Fruit fly (Drosophila melanogaster) whole organism, pupa: ENCODE results near the gene CG12725.

Experiments used
- CG10348 ChIP-seq: fragments of 200-800 bp; sonication (Bioruptor generic); IDR thresholded peaks from 2 replicates; pipeline ENCODE4 v1.3.6; 2022; ENCODE audit warnings: missing biosample characterization, missing genetic modification characterization
- CG12605 ChIP-seq: fragments of 200-800 bp; sonication (Bioruptor generic); IDR thresholded peaks from 2 replicates; pipeline ENCODE4 v1.3.6; 2022; ENCODE audit warnings: missing biosample characterization, missing genetic modification characterization
- CG13204 ChIP-seq: fragments of 200-800 bp; sonication (Bioruptor generic); optimal IDR thresholded peaks from 2 replicates; lab custom pipeline; 2018; ENCODE audit warnings: missing biosample characterization, mild to moderate bottlenecking, missing genetic modification characterization, moderate library complexity
- CG14655 ChIP-seq: fragments of 200-800 bp; sonication (Bioruptor generic); optimal IDR thresholded peaks from 3 replicates; lab custom pipeline; 2017; ENCODE audit warnings: mild to moderate bottlenecking, missing biosample characterization, missing genetic modification reagents, missing genetic modification characterization
- CG15710 ChIP-seq: fragments of 200-800 bp; sonication (Bioruptor generic); optimal IDR thresholded peaks from 2 replicates; lab custom pipeline; 2018; ENCODE audit warnings: missing biosample characterization, mild to moderate bottlenecking, missing genetic modification characterization, moderate library complexity
- CG17806 ChIP-seq: fragments of 200-800 bp; sonication (Bioruptor generic); optimal IDR thresholded peaks from 2 replicates; lab custom pipeline; 2018; ENCODE audit warnings: missing biosample characterization, mild to moderate bottlenecking, missing genetic modification characterization, moderate library complexity
- CG32121 ChIP-seq: fragments of 200-800 bp; sonication (Bioruptor generic); IDR thresholded peaks from 2 replicates; pipeline ENCODE4 v1.3.6; 2022; ENCODE audit warnings: missing biosample characterization, missing genetic modification characterization
- CG34367 ChIP-seq: fragments of 200-800 bp; sonication (Bioruptor generic); optimal IDR thresholded peaks from 2 replicates; lab custom pipeline; 2018; ENCODE audit warnings: missing biosample characterization, mild to moderate bottlenecking, missing genetic modification characterization
- CG4496 ChIP-seq: fragments of 200-800 bp; sonication (Bioruptor generic); IDR thresholded peaks from 3 replicates; pipeline ENCODE4 v1.3.6; 2022; ENCODE audit warnings: missing biosample characterization, missing genetic modification characterization
- CG8159 ChIP-seq: fragments of 200-800 bp; sonication (Bioruptor generic); optimal IDR thresholded peaks from 3 replicates; lab custom pipeline; 2018; ENCODE audit warnings: missing biosample characterization, mild to moderate bottlenecking, missing genetic modification characterization, moderate library complexity
- CG8301 ChIP-seq: fragments of 200-800 bp; sonication (Bioruptor generic); optimal IDR thresholded peaks from 2 replicates; lab custom pipeline; 2018; ENCODE audit warnings: missing biosample characterization, mild to moderate bottlenecking, missing genetic modification characterization
- CG9948 ChIP-seq: fragments of 200-800 bp; sonication (Bioruptor generic); optimal IDR thresholded peaks from 2 replicates; lab custom pipeline; 2018; ENCODE audit warnings: missing biosample characterization, mild to moderate bottlenecking, missing genetic modification characterization, moderate library complexity
- D1 ChIP-seq: fragments of 200-800 bp; sonication (Bioruptor generic); optimal IDR thresholded peaks from 2 replicates; lab custom pipeline; 2018; ENCODE audit warnings: missing biosample characterization, mild to moderate bottlenecking, missing genetic modification characterization, moderate library complexity
- EcR ChIP-seq: fragments of 200-800 bp; sonication (Bioruptor generic); optimal IDR thresholded peaks from 3 replicates; lab custom pipeline; 2019; ENCODE audit warnings: missing biosample characterization, missing genetic modification characterization, mild to moderate bottlenecking, moderate library complexity, missing genetic modification reagents
- Ets98B ChIP-seq: fragments of 200-800 bp; sonication (Bioruptor generic); IDR thresholded peaks from 2 replicates; pipeline ENCODE4 v1.3.6; 2022; ENCODE audit warnings: missing biosample characterization, missing genetic modification characterization
- Pif1A ChIP-seq: fragments of 200-800 bp; sonication (Bioruptor generic); optimal IDR thresholded peaks from 3 replicates; lab custom pipeline; 2016; ENCODE audit warnings: missing biosample characterization, missing genetic modification characterization
- Pif1B ChIP-seq: fragments of 200-800 bp; sonication (Bioruptor generic); optimal IDR thresholded peaks from 3 replicates; lab custom pipeline; 2016; ENCODE audit warnings: missing biosample characterization, missing genetic modification characterization
- Snoo ChIP-seq: fragments of 200-800 bp; sonication (Bioruptor generic); optimal IDR thresholded peaks from 3 replicates; lab custom pipeline; 2017; ENCODE audit warnings: missing biosample characterization, mild to moderate bottlenecking, missing genetic modification characterization, inconsistent platforms
- fd96Ca ChIP-seq: fragments of 200-800 bp; sonication (Bioruptor generic); IDR thresholded peaks from 3 replicates; pipeline ENCODE4 v1.3.6; 2022; ENCODE audit warnings: missing biosample characterization, missing genetic modification characterization
- gl ChIP-seq: fragments of 200-800 bp; sonication (Bioruptor generic); optimal IDR thresholded peaks from 2 replicates; lab custom pipeline; 2018; ENCODE audit warnings: missing biosample characterization, mild to moderate bottlenecking, missing genetic modification characterization
- rn ChIP-seq: fragments of 200-800 bp; sonication (Bioruptor generic); IDR thresholded peaks from 2 replicates; pipeline ENCODE4 v1.3.6; 2022; ENCODE audit warnings: missing biosample characterization, missing genetic modification characterization

Gene CG12725

DNA sequence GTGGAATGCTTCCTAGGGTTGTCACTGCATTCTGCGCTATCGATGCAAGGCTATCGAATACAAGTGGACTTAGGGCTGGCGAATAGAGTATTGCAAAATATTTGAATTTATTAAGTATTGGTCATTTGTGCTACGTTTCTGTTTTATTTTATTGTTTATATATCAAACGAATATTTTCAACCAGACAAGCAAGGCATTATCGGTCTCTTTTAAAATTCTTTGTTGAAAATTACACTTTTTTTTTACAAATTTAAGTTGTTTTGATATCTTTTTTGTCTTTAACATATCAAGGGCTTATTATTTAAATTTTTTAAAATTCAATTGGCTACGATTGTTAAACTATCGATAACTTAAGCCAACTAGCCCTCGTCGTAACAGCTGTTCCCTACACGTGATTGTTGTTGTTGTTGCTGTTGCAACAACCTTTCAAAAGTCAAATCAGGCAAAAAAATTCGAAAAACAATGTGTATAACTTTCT, 15.3 kb downstream of the CG12725 start, which contains the start of the genes Ype and CG1662:
TSS of gene Ype (minus strand) at position 45 of the 478 bp plus-strand sequence.
TSS of gene CG1662 (plus strand) at position 191 of the 478 bp plus-strand sequence.
- TF ChIP-seq Ets98B (GFP tag; lab: Robert Waterston, UW) (peak; percentile 42), CG8301 (peak; percentile 43), CG10348 (GFP tag; lab: Robert Waterston, UW) (no peak), Pif1A (GFP tag; lab: Kevin White, UChicago) (peak; percentile 38), Pif1B (peak; percentile 49), CG34367 (tag; lab: Kevin White, UChicago) (peak; percentile 57), CG32121 (GFP tag; lab: Robert Waterston, UW) (peak; percentile 44; the same call in 1 of the 2 replicates), CG13204 (GFP tag; lab: Kevin White, UChicago) (no peak), CG8159 (tag; lab: Kevin White, UChicago) (peak; percentile 73), CG15710 (tag; lab: Kevin White, UChicago) (peak; percentile 78), CG14655 (GFP tag; lab: Kevin White, UChicago) (peak; percentile 71), gl (tag; lab: Kevin White, UChicago) (no peak), CG17806 (peak; percentile 50), fd96Ca (GFP tag; lab: Robert Waterston, UW) (no peak), EcR (GFP tag; lab: Kevin White, UChicago) (no peak), D1 (tag; lab: Kevin White, UChicago) (peak; percentile 6), CG9948 (tag; lab: Kevin White, UChicago) (peak; percentile 65), CG12605 (no peak), Snoo (tag; lab: Kevin White, UChicago) (peak; percentile 69), CG4496 (peak; percentile 76)

DNA sequence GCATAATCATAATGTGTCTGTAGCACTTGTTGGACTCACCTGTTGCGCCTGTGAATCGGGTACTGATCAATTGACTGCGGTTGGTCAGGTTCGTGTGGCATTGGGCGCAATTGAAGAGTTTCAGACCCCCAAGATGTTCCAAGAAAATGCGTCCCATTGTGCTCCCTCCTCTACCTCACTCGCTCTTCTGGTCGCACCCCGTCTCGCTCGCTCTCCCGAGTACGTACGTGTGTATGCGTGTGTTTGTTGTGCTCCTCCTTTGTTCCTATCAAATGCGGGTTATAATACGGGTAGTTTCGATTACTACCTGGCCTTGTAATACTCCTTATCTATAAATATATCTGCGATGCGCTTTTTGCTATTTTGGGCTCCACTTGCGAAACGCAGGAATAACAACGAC, 15.9 kb downstream of the CG12725 start:
- TF ChIP-seq CG8159 (tag; lab: Kevin White, UChicago) (no peak), EcR (GFP tag; lab: Kevin White, UChicago) (peak; percentile 2), fd96Ca (GFP tag; lab: Robert Waterston, UW) (no peak)

DNA sequence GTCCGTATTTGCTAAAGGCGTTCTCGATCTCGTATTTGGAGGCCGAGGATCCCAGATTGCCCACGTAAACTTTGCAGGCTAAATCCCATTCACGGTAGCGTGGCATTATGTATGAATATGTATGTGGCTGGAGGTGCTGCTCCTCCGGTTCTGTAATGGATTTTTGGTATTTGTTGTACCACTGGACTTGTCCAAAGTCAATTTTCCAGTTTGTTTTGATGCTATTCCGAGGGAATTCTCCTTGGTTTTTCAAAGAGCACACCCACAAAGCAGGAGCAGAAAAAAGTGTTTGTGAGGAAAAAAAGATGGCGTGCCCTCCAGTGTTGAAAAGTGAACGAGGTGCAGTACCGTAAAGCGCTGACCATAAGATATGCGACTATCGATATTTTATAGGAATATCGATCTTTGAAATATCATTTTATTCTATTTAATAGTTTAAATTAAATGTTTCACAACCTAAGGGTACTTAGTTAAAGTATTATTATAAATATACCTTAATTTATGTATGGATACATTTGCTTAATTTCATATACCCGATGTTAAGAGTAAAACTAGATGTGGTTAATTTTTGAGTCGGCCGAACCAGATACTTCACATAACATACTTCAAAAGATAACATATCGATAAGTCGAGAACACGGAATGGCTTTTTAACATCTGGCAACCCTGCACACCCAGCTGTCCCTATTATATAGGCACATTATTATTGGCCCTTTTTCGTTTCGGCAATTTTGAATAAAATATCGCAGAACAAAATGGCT, 17.9 kb downstream of the CG12725 start, which contains the start of the genes Rbp1-like and Tim9a:
TSS of gene Rbp1-like (minus strand) at position 295 of the 760 bp plus-strand sequence.
TSS of gene Tim9a (plus strand) at position 628 of the 760 bp plus-strand sequence.
- TF ChIP-seq CG8159 (tag; lab: Kevin White, UChicago): peak; percentile 23
- no peak for TF ChIP-seq gl (tag; lab: Kevin White, UChicago)
- peak; percentile 4 for TF ChIP-seq CG15710 (tag; lab: Kevin White, UChicago)
- peak; percentile 30 for TF ChIP-seq Pif1B
- no peak for TF ChIP-seq CG9948 (tag; lab: Kevin White, UChicago)
- peak; percentile 24 for TF ChIP-seq CG14655 (GFP tag; lab: Kevin White, UChicago)
- TF ChIP-seq Snoo (tag; lab: Kevin White, UChicago): peak; percentile 28
- no peak for TF ChIP-seq CG13204 (GFP tag; lab: Kevin White, UChicago)

DNA sequence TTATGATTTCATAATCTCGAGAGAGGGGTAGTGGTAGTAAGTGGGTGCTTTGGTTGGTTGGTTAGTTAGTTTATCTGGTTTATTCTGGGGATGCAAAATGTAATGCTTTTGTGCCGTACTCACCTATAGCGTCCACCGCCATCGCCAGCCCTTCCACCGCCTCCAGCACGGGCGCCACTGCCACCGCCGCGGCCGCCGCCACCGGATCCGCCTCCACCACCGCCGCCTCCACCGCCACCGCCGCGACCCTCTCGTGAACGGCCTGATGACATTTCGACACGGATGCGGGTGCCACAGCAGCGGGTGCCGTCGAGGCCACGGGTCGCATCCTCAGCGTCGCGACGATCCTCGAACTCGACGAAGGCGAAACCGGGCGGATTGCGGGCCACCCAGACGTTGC, 18.5 kb downstream of the CG12725 start:
- TF ChIP-seq fd96Ca (GFP tag; lab: Robert Waterston, UW): no peak
- no peak for TF ChIP-seq CG10348 (GFP tag; lab: Robert Waterston, UW)
- no peak for TF ChIP-seq D1 (tag; lab: Kevin White, UChicago)
- TF ChIP-seq CG12605: no peak
- TF ChIP-seq CG34367 (tag; lab: Kevin White, UChicago): no peak
- TF ChIP-seq CG13204 (GFP tag; lab: Kevin White, UChicago): no peak
- TF ChIP-seq Ets98B (GFP tag; lab: Robert Waterston, UW): no peak
- no peak for TF ChIP-seq CG17806

DNA sequence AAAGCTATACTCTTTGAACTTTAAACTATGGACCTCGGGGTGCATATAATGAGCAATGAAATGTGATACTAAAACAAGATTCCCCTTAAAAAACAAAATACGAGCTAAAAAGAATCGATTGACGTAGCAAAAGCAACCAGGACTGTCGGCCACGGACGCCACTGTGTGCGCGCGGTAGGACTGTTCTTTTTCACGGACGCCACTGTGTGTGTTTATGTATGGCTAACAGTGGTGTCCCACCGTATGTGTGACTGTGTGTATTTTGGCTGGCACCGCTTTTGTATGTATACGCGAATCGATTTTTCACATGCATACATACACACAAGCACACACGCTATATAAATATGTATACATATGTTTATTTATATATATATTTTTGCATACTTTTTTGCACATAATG, 18.9 kb downstream of the CG12725 start:
- TF ChIP-seq EcR (GFP tag; lab: Kevin White, UChicago) (no peak), CG12605 (peak; percentile 53; the same call in 1 of the 2 replicates), CG4496 (peak; percentile 76), CG17806 (peak; percentile 39), CG15710 (tag; lab: Kevin White, UChicago) (peak; percentile 21), rn (GFP tag; lab: Robert Waterston, UW) (peak; percentile 47; the same call in 1 of the 2 replicates), Snoo (tag; lab: Kevin White, UChicago) (peak; percentile 37), CG13204 (GFP tag; lab: Kevin White, UChicago) (peak; percentile 30), D1 (tag; lab: Kevin White, UChicago) (no peak), Pif1B (peak; percentile 58), CG34367 (tag; lab: Kevin White, UChicago) (peak; percentile 26), CG32121 (GFP tag; lab: Robert Waterston, UW) (peak; percentile 69), CG8159 (tag; lab: Kevin White, UChicago) (peak; percentile 29), CG8301 (peak; percentile 13), gl (tag; lab: Kevin White, UChicago) (peak; percentile 34), fd96Ca (GFP tag; lab: Robert Waterston, UW) (peak; percentile 64; the same call in 2 of the 3 replicates), CG9948 (tag; lab: Kevin White, UChicago) (no peak), Ets98B (GFP tag; lab: Robert Waterston, UW) (peak; percentile 68), CG10348 (GFP tag; lab: Robert Waterston, UW) (no peak), Pif1A (GFP tag; lab: Kevin White, UChicago) (peak; percentile 60), CG14655 (GFP tag; lab: Kevin White, UChicago) (peak; percentile 43)
- TF ChIP-seq, all 21 proteins: peak for 17
